Worm (Caenorhabditis elegans): ENCODE data around the gene C39F7.1.

DNA sequence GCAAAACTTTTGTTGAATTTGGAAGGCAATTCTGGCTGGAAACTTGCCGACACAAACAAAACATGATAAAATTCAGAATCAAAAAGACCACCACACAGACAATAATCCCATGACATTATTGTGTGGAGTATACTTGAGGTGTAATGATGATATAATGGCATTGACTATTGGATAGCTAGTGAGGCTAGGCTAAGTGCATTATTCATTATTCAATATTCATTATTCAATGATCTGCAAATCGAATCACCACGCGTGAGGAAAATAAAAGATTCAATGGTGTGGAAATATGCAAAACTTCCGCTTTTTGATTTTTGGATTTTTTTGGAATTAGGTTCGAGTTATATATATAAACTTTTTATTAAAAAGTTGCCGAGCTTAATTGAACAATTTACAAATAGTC, 36.6 kb upstream of the C39F7.1 start:
- no peak for TF ChIP-seq him-1 (tag; optimal IDR thresholded peaks at IDR 0.05)
- no peak for TF ChIP-seq W03F9.2 (tag; optimal IDR thresholded peaks at IDR 0.05)
- no peak for TF ChIP-seq dao-5 (tag; optimal IDR thresholded peaks at IDR 0.05)
